1 fruit fly cellular context compared by ENCODE assay signal in genomic region chr3L:7601122-7601841, dm6.
TF ChIP-seq lines count a peak whose summit lies in the region.

No protein-coding gene starts in this region.

TF ChIP-seq in whole organism, embryonic, 481 proteins besides CTCF, POLR2A, EP300 and RAD21 (continued from another document and continues in another):
- TF ChIP-seq CG17359 (tag; optimal IDR thresholded peaks at IDR 0.05; lab: Kevin White, UChicago) = peak; percentile 5
- TF ChIP-seq CG12769 (tag; optimal IDR thresholded peaks at IDR 0.05; lab: Kevin White, UChicago) = no peak
- no peak for TF ChIP-seq Meics (GFP tag; optimal IDR thresholded peaks at IDR 0.05; lab: Kevin White, UChicago)
- no peak for TF ChIP-seq Taf1 (GFP tag; IDR thresholded peaks at IDR 0.05; lab: Robert Waterston, UW)
- no peak for TF ChIP-seq btn (GFP tag; optimal IDR thresholded peaks at IDR 0.05; lab: Kevin White, UChicago)
- TF ChIP-seq Eip74EF (GFP tag; optimal IDR thresholded peaks at IDR 0.05; lab: Kevin White, UChicago) = no peak
- TF ChIP-seq CG1603 (tag; optimal IDR thresholded peaks at IDR 0.05; lab: Kevin White, UChicago) = no peak
- no peak for TF ChIP-seq CG8765 (GFP tag; IDR thresholded peaks at IDR 0.05; lab: Robert Waterston, UW)
- no peak for TF ChIP-seq sqz (GFP tag; optimal IDR thresholded peaks at IDR 0.05; lab: Kevin White, UChicago)
- TF ChIP-seq ranshi (GFP tag; IDR thresholded peaks at IDR 0.05; lab: Robert Waterston, UW) = no peak
- TF ChIP-seq CG17912 (GFP tag; optimal IDR thresholded peaks at IDR 0.05; lab: Kevin White, UChicago) = no peak
- TF ChIP-seq CG10267 (tag; optimal IDR thresholded peaks at IDR 0.05; lab: Kevin White, UChicago) = no peak
- TF ChIP-seq dpn (GFP tag; optimal IDR thresholded peaks at IDR 0.05; lab: Kevin White, UChicago) = no peak
- TF ChIP-seq lbe (GFP tag; optimal IDR thresholded peaks at IDR 0.05; lab: Kevin White, UChicago) = peak; percentile 14
- no peak for TF ChIP-seq ash1 (GFP tag; optimal IDR thresholded peaks at IDR 0.05; lab: Kevin White, UChicago)
- TF ChIP-seq CG13775 (GFP tag; optimal IDR thresholded peaks at IDR 0.05; lab: Kevin White, UChicago) = no peak
- TF ChIP-seq croc (GFP tag; conservative IDR thresholded peaks at IDR 0.05; lab: Robert Waterston, UW) = no peak
- no peak for TF ChIP-seq Spps (tag; optimal IDR thresholded peaks at IDR 0.05; lab: Kevin White, UChicago)
- no peak for TF ChIP-seq psq (GFP tag; optimal IDR thresholded peaks at IDR 0.05; lab: Kevin White, UChicago)
- TF ChIP-seq lab (GFP tag; optimal IDR thresholded peaks at IDR 0.05; lab: Kevin White, UChicago) = no peak
- no peak for TF ChIP-seq CG15601 (tag; optimal IDR thresholded peaks at IDR 0.05; lab: Kevin White, UChicago)
- TF ChIP-seq CG8089 (GFP tag; optimal IDR thresholded peaks at IDR 0.05; lab: Kevin White, UChicago) = no peak
- no peak for TF ChIP-seq hkb (optimal IDR thresholded peaks at IDR 0.05; lab: Kevin White, UChicago)
- TF ChIP-seq hkb (GFP tag; IDR thresholded peaks at IDR 0.05; lab: Robert Waterston, UW) = peak; percentile 45; the same call in 1 of the 2 replicates
- no peak for TF ChIP-seq gsb-n (tag; optimal IDR thresholded peaks at IDR 0.05; lab: Kevin White, UChicago)
- no peak for TF ChIP-seq CG13287 (GFP tag; IDR thresholded peaks at IDR 0.05; lab: Robert Waterston, UW; ENCODE audit: partially characterized antibody)
- no peak for TF ChIP-seq Mrtf (GFP tag; IDR thresholded peaks at IDR 0.05; lab: Robert Waterston, UW)
- TF ChIP-seq rib (GFP tag; IDR thresholded peaks at IDR 0.05; lab: Robert Waterston, UW) = no peak
- TF ChIP-seq CG10543 (GFP tag; optimal IDR thresholded peaks at IDR 0.05; lab: Kevin White, UChicago) = no peak
- no peak for TF ChIP-seq CG1529 (GFP tag; optimal IDR thresholded peaks at IDR 0.05; lab: Kevin White, UChicago)
- no peak for TF ChIP-seq kah (GFP tag; optimal IDR thresholded peaks at IDR 0.05; lab: Kevin White, UChicago)
- peak; percentile 47; the same call in 1 of the 2 replicates for TF ChIP-seq ttk (GFP tag; IDR thresholded peaks at IDR 0.05; lab: Robert Waterston, UW)
- no peak for TF ChIP-seq YL-1 (GFP tag; optimal IDR thresholded peaks at IDR 0.05; lab: Kevin White, UChicago)
- TF ChIP-seq CG31365 (tag; optimal IDR thresholded peaks at IDR 0.05; lab: Kevin White, UChicago) = no peak
- TF ChIP-seq Hsf (GFP tag; optimal IDR thresholded peaks at IDR 0.05; lab: Kevin White, UChicago) = no peak
- TF ChIP-seq ap (GFP tag; IDR thresholded peaks at IDR 0.05; lab: Robert Waterston, UW) = no peak
- TF ChIP-seq CG7987 (GFP tag; optimal IDR thresholded peaks at IDR 0.05; lab: Kevin White, UChicago) = no peak
- TF ChIP-seq CG15269 (tag; optimal IDR thresholded peaks at IDR 0.05; lab: Kevin White, UChicago) = no peak
- no peak for TF ChIP-seq MTF-1 (GFP tag; optimal IDR thresholded peaks at IDR 0.05; lab: Kevin White, UChicago; ENCODE audit: borderline replicate concordance)
- no peak for TF ChIP-seq CG11085 (GFP tag; IDR thresholded peaks at IDR 0.05; lab: Robert Waterston, UW)
- no peak for TF ChIP-seq dan (GFP tag; IDR thresholded peaks at IDR 0.05; lab: Robert Waterston, UW)
- no peak for TF ChIP-seq CG1602 (GFP tag; optimal IDR thresholded peaks at IDR 0.05; lab: Kevin White, UChicago)
- peak; percentile 21 for TF ChIP-seq nmo (GFP tag; optimal IDR thresholded peaks at IDR 0.05; lab: Kevin White, UChicago)
- no peak for TF ChIP-seq ERR (GFP tag; optimal IDR thresholded peaks at IDR 0.05; lab: Kevin White, UChicago)
- TF ChIP-seq NfI (GFP tag; optimal IDR thresholded peaks at IDR 0.05; lab: Kevin White, UChicago) = no peak
- 0 out of 3 replicates have a peak, but pooled peaks have one; percentile 11 for TF ChIP-seq ci (GFP tag; IDR thresholded peaks at IDR 0.05; lab: Robert Waterston, UW)
- TF ChIP-seq CG7928 (GFP tag; optimal IDR thresholded peaks at IDR 0.05; lab: Kevin White, UChicago) = no peak
- no peak for TF ChIP-seq CG13894 (tag; optimal IDR thresholded peaks at IDR 0.05; lab: Kevin White, UChicago)
- no peak for TF ChIP-seq cwo (GFP tag; optimal IDR thresholded peaks at IDR 0.05; lab: Kevin White, UChicago)
- no peak for TF ChIP-seq Hmr (GFP tag; optimal IDR thresholded peaks at IDR 0.05; lab: Kevin White, UChicago)
- no peak for TF ChIP-seq ara (GFP tag; IDR thresholded peaks at IDR 0.05; lab: Robert Waterston, UW)
- no peak for TF ChIP-seq h (optimal IDR thresholded peaks at IDR 0.05; lab: Kevin White, UChicago)
- TF ChIP-seq Camta (GFP tag; optimal IDR thresholded peaks at IDR 0.05; lab: Kevin White, UChicago) = no peak
- TF ChIP-seq CG3847 (GFP tag; IDR thresholded peaks at IDR 0.05; lab: Robert Waterston, UW) = no peak
- TF ChIP-seq trh (GFP tag; optimal IDR thresholded peaks at IDR 0.05; lab: Kevin White, UChicago) = no peak
- TF ChIP-seq CG14965 (GFP tag; optimal IDR thresholded peaks at IDR 0.05; lab: Kevin White, UChicago; ENCODE audit: borderline replicate concordance) = no peak
- TF ChIP-seq hb (GFP tag; IDR thresholded peaks at IDR 0.05; lab: Robert Waterston, UW; ENCODE audit: partially characterized antibody) = no peak
- no peak for TF ChIP-seq Rx (GFP tag; IDR thresholded peaks at IDR 0.05; lab: Robert Waterston, UW)
- no peak for TF ChIP-seq CG13624 (GFP tag; optimal IDR thresholded peaks at IDR 0.05; lab: Kevin White, UChicago)
- TF ChIP-seq CG4854 (GFP tag; optimal IDR thresholded peaks at IDR 0.05; lab: Kevin White, UChicago) = no peak
- peak; percentile 29; the same call in 1 of the 2 replicates for TF ChIP-seq vvl (GFP tag; IDR thresholded peaks at IDR 0.05; lab: Robert Waterston, UW)
- TF ChIP-seq CG6813 (GFP tag; optimal IDR thresholded peaks at IDR 0.05; lab: Kevin White, UChicago) = no peak
- TF ChIP-seq CG6272 (GFP tag; IDR thresholded peaks at IDR 0.05; lab: Robert Waterston, UW) = no peak
- TF ChIP-seq Dbx (GFP tag; IDR thresholded peaks at IDR 0.05; lab: Robert Waterston, UW) = no peak
- TF ChIP-seq NK7.1 (GFP tag; optimal IDR thresholded peaks at IDR 0.05; lab: Kevin White, UChicago) = no peak
- TF ChIP-seq Dip3 (GFP tag; optimal IDR thresholded peaks at IDR 0.05; lab: Kevin White, UChicago) = no peak
- no peak for TF ChIP-seq CG12391 (tag; optimal IDR thresholded peaks at IDR 0.05; lab: Kevin White, UChicago)
- no peak for TF ChIP-seq onecut (GFP tag; IDR thresholded peaks at IDR 0.05; lab: Robert Waterston, UW)
- TF ChIP-seq Sry-β (GFP tag; optimal IDR thresholded peaks at IDR 0.05; lab: Kevin White, UChicago) = no peak
- TF ChIP-seq wek (GFP tag; optimal IDR thresholded peaks at IDR 0.05; lab: Kevin White, UChicago) = no peak
- TF ChIP-seq cad (GFP tag; optimal IDR thresholded peaks at IDR 0.05; lab: Kevin White, UChicago) = no peak
- TF ChIP-seq Ets65A (GFP tag; lab: Kevin White, UChicago) = peak; percentile 59
- TF ChIP-seq gsb (GFP tag; IDR thresholded peaks at IDR 0.05; lab: Robert Waterston, UW) = no peak
- TF ChIP-seq Dfd (GFP tag; optimal IDR thresholded peaks at IDR 0.05; lab: Kevin White, UChicago) = no peak
- no peak for TF ChIP-seq Hey (tag; optimal IDR thresholded peaks at IDR 0.05; lab: Kevin White, UChicago)
- TF ChIP-seq Side (GFP tag; optimal IDR thresholded peaks at IDR 0.05; lab: Kevin White, UChicago) = no peak
- no peak for TF ChIP-seq al (GFP tag; IDR thresholded peaks at IDR 0.05; lab: Robert Waterston, UW)
- TF ChIP-seq ham (GFP tag; IDR thresholded peaks at IDR 0.05; lab: Robert Waterston, UW) = no peak
- no peak for TF ChIP-seq grn (GFP tag; optimal IDR thresholded peaks at IDR 0.05; lab: Kevin White, UChicago)
- TF ChIP-seq CG16813 (GFP tag; IDR thresholded peaks at IDR 0.05; lab: Robert Waterston, UW; ENCODE audit: partially characterized antibody) = no peak
- 0 out of 2 replicates have a peak, but pooled peaks have one; percentile 23 for TF ChIP-seq CG17328 (GFP tag; IDR thresholded peaks at IDR 0.05; lab: Robert Waterston, UW)
- TF ChIP-seq sug (tag; optimal IDR thresholded peaks at IDR 0.05; lab: Kevin White, UChicago) = no peak
- TF ChIP-seq jumu (GFP tag; optimal IDR thresholded peaks at IDR 0.05; lab: Kevin White, UChicago) = no peak
- TF ChIP-seq gfzf (GFP tag; optimal IDR thresholded peaks at IDR 0.05; lab: Kevin White, UChicago) = no peak
- peak; percentile 43; the same call in 1 of the 3 replicates for TF ChIP-seq CG17361 (GFP tag; IDR thresholded peaks at IDR 0.05; lab: Robert Waterston, UW)
- peak; percentile 19; the same call in 1 of the 2 replicates for TF ChIP-seq E2f2 (GFP tag; IDR thresholded peaks at IDR 0.05; lab: Robert Waterston, UW)
- TF ChIP-seq CG12219 (GFP tag; optimal IDR thresholded peaks at IDR 0.05; lab: Kevin White, UChicago) = no peak
- no peak for TF ChIP-seq slp2 (GFP tag; optimal IDR thresholded peaks at IDR 0.05; lab: Kevin White, UChicago)
- no peak for TF ChIP-seq sna (GFP tag; IDR thresholded peaks at IDR 0.05; lab: Robert Waterston, UW; ENCODE audit: partially characterized antibody)
- no peak for TF ChIP-seq dimm (GFP tag; IDR thresholded peaks at IDR 0.05; lab: Robert Waterston, UW)
- no peak for TF ChIP-seq Poxn (GFP tag; IDR thresholded peaks at IDR 0.05; lab: Robert Waterston, UW)
- TF ChIP-seq Fer1 (GFP tag; optimal IDR thresholded peaks at IDR 0.05; lab: Kevin White, UChicago) = no peak
- no peak for TF ChIP-seq ftz-f1 (GFP tag; optimal IDR thresholded peaks at IDR 0.05; lab: Kevin White, UChicago)
- TF ChIP-seq CG12071 (GFP tag; optimal IDR thresholded peaks at IDR 0.05; lab: Kevin White, UChicago) = no peak
- TF ChIP-seq gce (GFP tag; IDR thresholded peaks at IDR 0.05; lab: Robert Waterston, UW) = no peak
- TF ChIP-seq HLHmδ (GFP tag; optimal IDR thresholded peaks at IDR 0.05; lab: Kevin White, UChicago) = no peak
- peak; percentile 28 for TF ChIP-seq CG30403 (GFP tag; optimal IDR thresholded peaks at IDR 0.05; lab: Kevin White, UChicago)
- TF ChIP-seq NC2β (GFP tag; optimal IDR thresholded peaks at IDR 0.05; lab: Kevin White, UChicago) = no peak
- TF ChIP-seq CG4617 (GFP tag; optimal IDR thresholded peaks at IDR 0.05; lab: Kevin White, UChicago; ENCODE audit: borderline replicate concordance) = no peak
- TF ChIP-seq slou (GFP tag; optimal IDR thresholded peaks at IDR 0.05; lab: Kevin White, UChicago) = no peak
- TF ChIP-seq Mes4 (GFP tag; optimal IDR thresholded peaks at IDR 0.05; lab: Kevin White, UChicago) = no peak
- TF ChIP-seq eve (GFP tag; optimal IDR thresholded peaks at IDR 0.05; lab: Kevin White, UChicago) = peak in 1 of 2 experiments; percentile 26
- no peak for TF ChIP-seq mam (GFP tag; optimal IDR thresholded peaks at IDR 0.05; lab: Kevin White, UChicago)
- TF ChIP-seq CG10147 (GFP tag; optimal IDR thresholded peaks at IDR 0.05; lab: Kevin White, UChicago) = no peak
- no peak for TF ChIP-seq repo (GFP tag; optimal IDR thresholded peaks at IDR 0.05; lab: Kevin White, UChicago)
- peak; percentile 23; the same call in 1 of the 2 replicates for TF ChIP-seq CG6689 (GFP tag; IDR thresholded peaks at IDR 0.05; lab: Robert Waterston, UW)
- TF ChIP-seq CG9609 (GFP tag; optimal IDR thresholded peaks at IDR 0.05; lab: Kevin White, UChicago) = no peak
- TF ChIP-seq D19A (tag; optimal IDR thresholded peaks at IDR 0.05; lab: Kevin White, UChicago) = no peak
- no peak for TF ChIP-seq PHDP (tag; optimal IDR thresholded peaks at IDR 0.05; lab: Kevin White, UChicago)
- no peak for TF ChIP-seq Chrac-16 (GFP tag; optimal IDR thresholded peaks at IDR 0.05; lab: Kevin White, UChicago)
- no peak for TF ChIP-seq NFAT (GFP tag; IDR thresholded peaks at IDR 0.05; lab: Robert Waterston, UW)
- TF ChIP-seq Usf (GFP tag; optimal IDR thresholded peaks at IDR 0.05; lab: Kevin White, UChicago) = no peak
- no peak for TF ChIP-seq CG9797 (GFP tag; optimal IDR thresholded peaks at IDR 0.05; lab: Kevin White, UChicago)
- no peak for TF ChIP-seq kay (GFP tag; optimal IDR thresholded peaks at IDR 0.05; lab: Kevin White, UChicago)
- no peak for TF ChIP-seq Six4 (GFP tag; optimal IDR thresholded peaks at IDR 0.05; lab: Kevin White, UChicago)
- TF ChIP-seq CG11560 (tag; IDR thresholded peaks at IDR 0.05; lab: Robert Waterston, UW) = no peak
- TF ChIP-seq CG12104 (GFP tag; optimal IDR thresholded peaks at IDR 0.05; lab: Kevin White, UChicago) = no peak
- no peak for TF ChIP-seq Gug (GFP tag; IDR thresholded peaks at IDR 0.05; lab: Robert Waterston, UW)
- no peak for TF ChIP-seq fd64A (GFP tag; optimal IDR thresholded peaks at IDR 0.05; lab: Kevin White, UChicago)
- no peak for TF ChIP-seq CG16863 (GFP tag; optimal IDR thresholded peaks at IDR 0.05; lab: Kevin White, UChicago)
- no peak for TF ChIP-seq CG17568 (GFP tag; optimal IDR thresholded peaks at IDR 0.05; lab: Kevin White, UChicago)
- TF ChIP-seq caup (GFP tag; optimal IDR thresholded peaks at IDR 0.05; lab: Kevin White, UChicago; ENCODE audit: severe bottlenecking) = no peak
- TF ChIP-seq CG13424 (tag; optimal IDR thresholded peaks at IDR 0.05; lab: Kevin White, UChicago) = peak; percentile 26
- no peak for TF ChIP-seq kni (GFP tag; optimal IDR thresholded peaks at IDR 0.05; lab: Kevin White, UChicago)
- TF ChIP-seq CG4730 (GFP tag; IDR thresholded peaks at IDR 0.05; lab: Robert Waterston, UW) = no peak
- TF ChIP-seq CG17612 (GFP tag; IDR thresholded peaks at IDR 0.05; lab: Robert Waterston, UW) = no peak
- TF ChIP-seq nom (GFP tag; optimal IDR thresholded peaks at IDR 0.05; lab: Kevin White, UChicago) = no peak
- no peak for TF ChIP-seq ems (GFP tag; optimal IDR thresholded peaks at IDR 0.05; lab: Kevin White, UChicago)
- no peak for TF ChIP-seq ro (GFP tag; IDR thresholded peaks at IDR 0.05; lab: Robert Waterston, UW)
- TF ChIP-seq otp (GFP tag; IDR thresholded peaks at IDR 0.05; lab: Robert Waterston, UW) = no peak
- no peak for TF ChIP-seq amos (GFP tag; IDR thresholded peaks at IDR 0.05; lab: Robert Waterston, UW; ENCODE audit: partially characterized antibody)
- no peak for TF ChIP-seq zfh1 (GFP tag; IDR thresholded peaks at IDR 0.05; lab: Robert Waterston, UW)
- TF ChIP-seq CG31441 (GFP tag; IDR thresholded peaks at IDR 0.05; lab: Robert Waterston, UW) = peak; percentile 51
- peak; percentile 2 for TF ChIP-seq CG4424 (GFP tag; optimal IDR thresholded peaks at IDR 0.05; lab: Kevin White, UChicago)
- no peak for TF ChIP-seq CG12236 (GFP tag; optimal IDR thresholded peaks at IDR 0.05; lab: Kevin White, UChicago)
- peak; percentile 84 for TF ChIP-seq sens (GFP tag; lab: Kevin White, UChicago)
- TF ChIP-seq Atf-2 (GFP tag; optimal IDR thresholded peaks at IDR 0.05; lab: Kevin White, UChicago) = no peak
- no peak for TF ChIP-seq Hr3 (GFP tag; optimal IDR thresholded peaks at IDR 0.05; lab: Kevin White, UChicago)
- no peak for TF ChIP-seq gro (GFP tag; optimal IDR thresholded peaks at IDR 0.05; lab: Kevin White, UChicago)
- no peak for TF ChIP-seq CkIIα-i1 (GFP tag; IDR thresholded peaks at IDR 0.05; lab: Robert Waterston, UW)
